Worm (Caenorhabditis elegans) whole organism, L1 larva: Measurements from ENCODE around the gene T28D6.3.

ENCODE experiments used
- C04F5.9 ChIP-seq: sonication (generic microtip); optimal IDR thresholded peaks from 2 replicates; lab custom pipeline; 2016; ENCODE audit warnings: missing genetic modification characterization, missing compliant biosample characterization
- F16B12.6 ChIP-seq: fragments of 150-350 bp; optimal IDR thresholded peaks from 2 replicates; lab custom pipeline; 2014; ENCODE audit warnings: missing biosample characterization, missing genetic modification characterization
- Y116A8C.19 ChIP-seq: sonication (generic microtip); optimal IDR thresholded peaks from 2 replicates; lab custom pipeline; 2016; ENCODE audit warnings: missing compliant biosample characterization, missing genetic modification characterization, borderline replicate concordance
- ama-1 ChIP-seq: fragments of 150-350 bp; optimal IDR thresholded peaks from 2 replicates; lab custom pipeline; 2014
- blmp-1 ChIP-seq: fragments of 150-350 bp; optimal IDR thresholded peaks from 2 replicates; lab custom pipeline; 2014; ENCODE audit warnings: missing biosample characterization, missing genetic modification characterization
- ceh-88 ChIP-seq: fragments of 200-800 bp; sonication (Bioruptor generic); IDR thresholded peaks from 2 replicates; pipeline ENCODE4 v1.3.6; 2022; ENCODE audit warnings: missing genetic modification characterization, missing compliant biosample characterization
- ceh-90 ChIP-seq: sonication (generic microtip); optimal IDR thresholded peaks from 2 replicates; lab custom pipeline; 2016; ENCODE audit warnings: missing genetic modification characterization, missing compliant biosample characterization
- ces-1 ChIP-seq: fragments of 150-350 bp; optimal IDR thresholded peaks from 2 replicates; lab custom pipeline; 2014; ENCODE audit warnings: missing biosample characterization, missing genetic modification reagents, missing genetic modification characterization
- dpl-1 ChIP-seq, 3 experiments: fragments of 150-350 bp in 2 of 3; sonication (generic microtip) in 1 of 3; optimal IDR thresholded peaks; 2 replicates each; lab custom pipeline; 2014 to 2017; ENCODE audit warnings: missing biosample characterization in 3 of 3, missing genetic modification characterization in 3 of 3, missing genetic modification reagents in 3 of 3
- efl-1 ChIP-seq, 4 experiments: fragments of 150-350 bp; optimal IDR thresholded peaks in 3 of 4; peaks in 1 of 4; 1 replicate in 1 of 4; 2 replicates in 3 of 4; lab custom pipeline; 2014; ENCODE audit warnings: missing biosample characterization in 2 of 4, missing genetic modification characterization in 2 of 4, missing genetic modification reagents in 2 of 4
- egl-13 ChIP-seq: sonication (generic microtip); optimal IDR thresholded peaks from 2 replicates; lab custom pipeline; 2016; ENCODE audit warnings: missing genotype, missing genetic modification reagents, missing genetic modification characterization, missing compliant biosample characterization
- elt-3 ChIP-seq, 6 experiments: fragments of 150-350 bp in 1 of 6; sonication (generic microtip); optimal IDR thresholded peaks; 2 replicates each; lab custom pipeline; 2017 to 2018; ENCODE audit warnings: missing biosample characterization in 6 of 6, missing genetic modification characterization in 6 of 6, inconsistent platforms in 1 of 6
- ets-5 ChIP-seq: fragments of 200-800 bp; sonication (Bioruptor generic); IDR thresholded peaks from 2 replicates; pipeline ENCODE4 v1.3.6; 2022; ENCODE audit warnings: missing genetic modification characterization, missing compliant biosample characterization
- fkh-10 ChIP-seq: sonication (generic microtip); optimal IDR thresholded peaks from 2 replicates; lab custom pipeline; 2017; ENCODE audit warnings: missing biosample characterization, missing genetic modification reagents, missing genetic modification characterization
- fkh-4 ChIP-seq: sonication (generic microtip); optimal IDR thresholded peaks from 2 replicates; lab custom pipeline; 2016; ENCODE audit warnings: missing compliant biosample characterization, missing genetic modification characterization, borderline replicate concordance
- fkh-8 ChIP-seq: sonication (generic microtip); optimal IDR thresholded peaks from 2 replicates; lab custom pipeline; 2016; ENCODE audit warnings: mild to moderate bottlenecking, missing genetic modification characterization, missing compliant biosample characterization
- grh-1 ChIP-seq: fragments of 200-800 bp; sonication (Bioruptor generic); IDR thresholded peaks from 2 replicates; pipeline ENCODE4 v1.3.6; 2022; ENCODE audit warnings: missing genetic modification reagents, missing genetic modification characterization, missing compliant biosample characterization
- hlh-17 ChIP-seq: fragments of 200-800 bp; sonication (Bioruptor generic); optimal IDR thresholded peaks from 2 replicates; lab custom pipeline; 2018; ENCODE audit warnings: missing genetic modification characterization, mild to moderate bottlenecking, missing compliant biosample characterization, moderate library complexity, borderline replicate concordance
- irx-1 ChIP-seq: sonication (generic microtip); optimal IDR thresholded peaks from 2 replicates; lab custom pipeline; 2016; ENCODE audit warnings: missing genetic modification characterization, missing compliant biosample characterization
- jun-1 ChIP-seq: fragments of 150-350 bp; optimal IDR thresholded peaks from 2 replicates; lab custom pipeline; 2014; ENCODE audit warnings: missing biosample characterization, missing genetic modification reagents, missing genetic modification characterization
- lin-13 ChIP-seq: fragments of 150-350 bp; optimal IDR thresholded peaks from 2 replicates; lab custom pipeline; 2014; ENCODE audit warnings: missing biosample characterization, missing genetic modification reagents, missing genetic modification characterization
- lin-39 ChIP-seq: fragments of 150-350 bp; optimal IDR thresholded peaks from 2 replicates; lab custom pipeline; 2014; ENCODE audit warnings: missing biosample characterization, missing genetic modification reagents, missing genetic modification characterization
- lir-3 ChIP-seq: sonication (generic microtip); optimal IDR thresholded peaks from 2 replicates; lab custom pipeline; 2016; ENCODE audit warnings: mild to moderate bottlenecking, missing genetic modification characterization, moderate library complexity, missing compliant biosample characterization; ENCODE audit not compliant: poor library complexity
- mef-2 ChIP-seq: fragments of 150-350 bp; optimal IDR thresholded peaks from 2 replicates; lab custom pipeline; 2014; ENCODE audit warnings: missing biosample characterization, missing genetic modification characterization
- mep-1 ChIP-seq: fragments of 150-350 bp; optimal IDR thresholded peaks from 2 replicates; lab custom pipeline; 2014; ENCODE audit warnings: missing biosample characterization, missing genetic modification characterization
- nhr-237 ChIP-seq: fragments of 150-350 bp; optimal IDR thresholded peaks from 2 replicates; lab custom pipeline; 2014; ENCODE audit warnings: missing biosample characterization, missing genetic modification characterization
- nhr-28 ChIP-seq: fragments of 150-350 bp; optimal IDR thresholded peaks from 2 replicates; lab custom pipeline; 2014; ENCODE audit warnings: missing biosample characterization, missing genetic modification characterization
- nhr-47 ChIP-seq: sonication (generic microtip); optimal IDR thresholded peaks from 2 replicates; lab custom pipeline; 2016; ENCODE audit warnings: mild to moderate bottlenecking, missing genetic modification characterization, moderate library complexity, missing compliant biosample characterization
- nhr-77 ChIP-seq: fragments of 150-350 bp; optimal IDR thresholded peaks from 2 replicates; lab custom pipeline; 2014; ENCODE audit warnings: missing biosample characterization, missing genetic modification characterization
- nhr-84 ChIP-seq: sonication (generic microtip); optimal IDR thresholded peaks from 2 replicates; lab custom pipeline; 2017; ENCODE audit warnings: missing biosample characterization, missing genetic modification characterization
- nhr-85 ChIP-seq: sonication (generic microtip); peaks from one replicate; lab custom pipeline; 2016; ENCODE audit warnings: missing genetic modification characterization, inconsistent platforms, missing compliant biosample characterization
- pag-3 ChIP-seq: sonication (generic microtip); optimal IDR thresholded peaks from 2 replicates; lab custom pipeline; 2017; ENCODE audit warnings: missing genetic modification characterization, mild to moderate bottlenecking, missing compliant biosample characterization, antibody characterized with exemption, borderline replicate concordance; ENCODE audit not compliant: insufficient read depth
- skn-1 ChIP-seq: fragments of 150-350 bp; optimal IDR thresholded peaks from 2 replicates; lab custom pipeline; 2014; ENCODE audit warnings: missing biosample characterization, missing genetic modification characterization
- snpc-4 ChIP-seq: fragments of 150-350 bp; optimal IDR thresholded peaks from 2 replicates; lab custom pipeline; 2014; ENCODE audit warnings: missing biosample characterization, missing genetic modification characterization
- sox-4 ChIP-seq: sonication (generic microtip); optimal IDR thresholded peaks from 2 replicates; lab custom pipeline; 2016; ENCODE audit warnings: missing genetic modification characterization, missing compliant biosample characterization
- sptf-1 ChIP-seq: fragments of 150-350 bp; optimal IDR thresholded peaks from 2 replicates; lab custom pipeline; 2014; ENCODE audit warnings: missing biosample characterization, missing genetic modification characterization
- vab-15 ChIP-seq: sonication (generic microtip); optimal IDR thresholded peaks from 2 replicates; lab custom pipeline; 2017; ENCODE audit warnings: missing genotype, mild to moderate bottlenecking, missing genetic modification characterization, missing compliant biosample characterization

The T28D6.3 gene

DNA sequence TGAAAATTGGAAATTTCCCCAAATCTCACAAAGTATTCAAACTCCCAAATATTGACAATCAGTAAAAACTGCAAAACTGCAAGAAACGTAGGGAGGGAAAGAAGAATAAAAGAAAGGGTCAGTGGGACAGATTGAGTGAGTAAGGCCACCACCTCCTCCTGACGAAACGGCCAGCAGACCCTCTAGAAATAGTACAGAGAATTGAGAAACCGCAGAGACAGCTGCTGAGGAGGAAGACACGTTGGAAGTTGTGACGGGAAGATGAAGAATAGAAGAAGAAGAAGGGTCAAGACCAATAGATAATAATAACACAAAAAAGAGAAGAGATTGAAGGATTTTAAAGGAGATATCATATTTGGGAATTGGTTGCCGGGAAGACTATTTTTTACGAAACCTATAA, 14.0 kb downstream of the T28D6.3 start (continued):
- TF ChIP-seq ets-5 (GFP tag; lab: Robert Waterston, UW): no peak
- no peak for TF ChIP-seq egl-13 (tag; lab: Kevin White, UChicago)
- no peak for TF ChIP-seq nhr-237 (tag; lab: Kevin White, UChicago)
- TF ChIP-seq F16B12.6 (tag; lab: Kevin White, UChicago): no peak
- TF ChIP-seq fkh-4 (tag; lab: Kevin White, UChicago): no peak
- TF ChIP-seq grh-1 (GFP tag; lab: Robert Waterston, UW): no peak
- TF ChIP-seq lin-13 (GFP tag; lab: Kevin White, UChicago): no peak
- TF ChIP-seq jun-1 (tag; lab: Kevin White, UChicago): no peak
- TF ChIP-seq vab-15: no peak
- TF ChIP-seq nhr-84: no peak
- no peak for TF ChIP-seq fkh-10 (GFP tag; lab: Kevin White, UChicago)
- peak in 1 of 3 experiments; percentile 17 for TF ChIP-seq dpl-1 (GFP tag; optimal IDR thresholded peaks at IDR 0.05; lab: Kevin White, UChicago)
- no peak for TF ChIP-seq irx-1 (tag; lab: Kevin White, UChicago)
- no peak for TF ChIP-seq nhr-85
- TF ChIP-seq ces-1: no peak
- TF ChIP-seq mep-1: peak; percentile 37
- no peak for TF ChIP-seq nhr-77 (tag; lab: Kevin White, UChicago)
- peak in 2 of 6 experiments; percentile 19 to 28 for TF ChIP-seq elt-3 (tag; optimal IDR thresholded peaks at IDR 0.05; lab: Kevin White, UChicago)
- TF ChIP-seq pag-3 (tag; lab: Kevin White, UChicago): no peak
- TF ChIP-seq blmp-1 (tag; lab: Kevin White, UChicago): peak; percentile 70
- no peak for TF ChIP-seq Y116A8C.19 (tag; lab: Kevin White, UChicago)
- no peak for TF ChIP-seq ceh-90 (tag; lab: Kevin White, UChicago)
- TF ChIP-seq hlh-17 (GFP tag; lab: Kevin White, UChicago): no peak
- TF ChIP-seq, all 84 proteins: peak for 16

- TF ChIP-seq nhr-28 (tag; lab: Kevin White, UChicago) (no peak), irx-1 (tag; lab: Kevin White, UChicago) (no peak), nhr-47 (tag; lab: Kevin White, UChicago) (no peak), ama-1 (lab: Kevin White, UChicago) (no peak), snpc-4 (no peak), C04F5.9 (no peak), skn-1 (no peak), mef-2 (tag; lab: Kevin White, UChicago) (no peak), ceh-88 (GFP tag; lab: Robert Waterston, UW) (no peak), sox-4 (no peak), jun-1 (tag; lab: Kevin White, UChicago) (no peak), lir-3 (no peak), ets-5 (GFP tag; lab: Robert Waterston, UW) (no peak), efl-1 (optimal IDR thresholded peaks at IDR 0.05; lab: Kevin White, UChicago) (no peak), efl-1 (GFP tag; optimal IDR thresholded peaks at IDR 0.05 in 1 of 2; lab: Kevin White, UChicago) (no peak), lin-39 (no peak), fkh-8 (no peak), lin-13 (GFP tag; lab: Kevin White, UChicago) (no peak)
Observed at ce11 chrIII:11381922-11382321, 15.4 kb downstream of the T28D6.3 start, which contains the start of gene subs-4. Gene subs-4, plus strand, starts transcription at chrIII:11382222.

DNA sequence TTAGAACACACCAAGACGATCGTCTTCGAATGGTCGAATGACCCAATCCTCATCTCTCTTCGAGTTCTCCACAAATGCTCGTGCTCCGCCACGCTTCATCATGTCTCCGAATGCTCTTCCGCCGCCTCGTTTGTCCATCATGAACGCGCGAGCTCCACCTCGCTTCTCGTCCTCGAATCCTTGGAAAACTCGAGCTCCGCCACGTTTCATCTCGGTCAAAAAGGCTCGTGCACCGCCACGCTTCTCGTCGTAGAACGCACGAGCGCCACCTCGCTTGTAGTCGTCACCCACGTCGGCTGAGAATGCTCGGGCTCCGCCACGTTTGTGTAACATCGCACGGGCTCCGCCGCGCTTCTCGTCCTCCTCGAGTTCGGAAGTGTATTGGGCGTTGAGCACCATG, 22.8 kb downstream of the T28D6.3 start:
- TF ChIP-seq ces-1: no peak
- TF ChIP-seq sptf-1 (tag; lab: Kevin White, UChicago): no peak

DNA sequence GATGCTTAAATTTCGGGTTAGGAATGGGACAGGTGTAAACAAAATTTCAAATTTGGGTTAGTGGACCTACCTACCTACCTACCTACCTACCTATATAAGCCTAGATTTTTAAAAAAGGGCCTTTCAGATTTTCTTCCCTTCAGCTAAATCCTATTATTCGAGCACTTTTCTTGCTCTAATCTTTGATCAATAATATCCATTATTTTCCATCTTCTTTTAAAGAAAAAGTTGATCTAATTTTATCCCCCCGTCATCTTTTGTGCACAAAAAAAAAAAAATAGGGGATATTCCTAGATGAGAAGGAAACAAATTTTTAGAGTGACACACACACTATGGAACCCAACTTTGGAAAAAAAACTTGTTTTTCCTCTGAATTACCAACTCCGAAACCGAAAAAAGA, 24.3 kb downstream of the T28D6.3 start:
- peak; percentile 64 for TF ChIP-seq fkh-10 (GFP tag; lab: Kevin White, UChicago)
- no peak for TF ChIP-seq F16B12.6 (tag; lab: Kevin White, UChicago)
